Fruit fly (Drosophila melanogaster): Measurements from ENCODE around the gene Wdr62.

- TF ChIP-seq CG8478 (optimal IDR thresholded peaks at IDR 0.05) = no peak
- TF ChIP-seq psq (optimal IDR thresholded peaks at IDR 0.05) = no peak
- no peak for TF ChIP-seq Dll (optimal IDR thresholded peaks at IDR 0.05)
- TF ChIP-seq EcR (GFP tag; optimal IDR thresholded peaks at IDR 0.05) = no peak
- TF ChIP-seq usp (GFP tag; optimal IDR thresholded peaks at IDR 0.05) = no peak
- TF ChIP-seq pan (optimal IDR thresholded peaks at IDR 0.05) = no peak
Measured at dm6 chr2L:1975473-1975872, 91.1 kb downstream of the Wdr62 start.
